Fruit fly (Drosophila melanogaster): ENCODE data around the gene CG33177.

CG33177 gene

DNA sequence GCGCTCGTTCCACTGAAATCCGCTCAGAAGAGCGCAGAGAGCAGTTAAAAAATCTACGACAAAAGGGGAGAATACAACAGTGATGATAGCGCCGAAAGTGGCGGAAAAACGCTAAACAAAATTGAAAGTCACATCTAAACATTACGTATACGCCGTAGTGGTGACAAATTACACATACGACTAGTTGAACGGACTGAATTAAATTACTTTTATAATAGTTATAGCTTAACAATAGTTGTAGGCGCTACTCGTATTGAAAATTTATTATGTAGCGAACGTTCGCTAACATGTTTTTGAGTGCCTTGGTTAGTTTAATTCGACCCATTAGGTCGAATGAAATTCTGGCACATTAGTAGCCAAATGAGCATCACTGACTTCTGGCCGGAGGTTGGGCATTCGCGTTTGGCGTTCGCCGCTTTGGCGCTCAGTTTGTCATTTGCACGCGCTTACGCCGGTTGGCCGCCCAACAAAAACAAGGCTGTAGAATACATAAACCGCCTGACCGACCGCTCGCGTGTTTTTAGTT is 37.4 kb upstream of the CG33177 start, which contains the start of gene CG5541 (continued):
- TF ChIP-seq CG12219 (GFP tag; optimal IDR thresholded peaks at IDR 0.05) (peak; percentile 5), Six4 (GFP tag; optimal IDR thresholded peaks at IDR 0.05) (no peak), cato (GFP tag; optimal IDR thresholded peaks at IDR 0.05; ENCODE audit: borderline replicate concordance) (no peak), CG11456 (GFP tag; IDR thresholded peaks at IDR 0.05) (no peak), Sry-δ (GFP tag; optimal IDR thresholded peaks at IDR 0.05) (no peak), CG13296 (GFP tag; optimal IDR thresholded peaks at IDR 0.05) (peak; percentile 6), ssp (GFP tag; IDR thresholded peaks at IDR 0.05) (no peak), CrebB (tag; optimal IDR thresholded peaks at IDR 0.05) (no peak), Hmr (GFP tag; optimal IDR thresholded peaks at IDR 0.05) (peak; percentile 33), CG3847 (GFP tag; IDR thresholded peaks at IDR 0.05) (no peak; the same call in 1 of the 2 replicates), Gsc (GFP tag; IDR thresholded peaks at IDR 0.05) (no peak), en (GFP tag; optimal IDR thresholded peaks at IDR 0.05) (no peak), CG30431 (GFP tag; optimal IDR thresholded peaks at IDR 0.05) (no peak), CG11695 (GFP tag; IDR thresholded peaks at IDR 0.05) (0 out of 3 replicates have a peak, but pooled peaks have one; percentile 12), tgo (GFP tag; IDR thresholded peaks at IDR 0.05) (no peak), CG3407 (GFP tag; optimal IDR thresholded peaks at IDR 0.05) (no peak), CG15601 (tag; optimal IDR thresholded peaks at IDR 0.05) (no peak), CG18599 (GFP tag; optimal IDR thresholded peaks at IDR 0.05) (peak; percentile 40), chm (GFP tag; IDR thresholded peaks at IDR 0.05) (0 out of 2 replicates have a peak, but pooled peaks have one; percentile 10), HHEX (GFP tag; optimal IDR thresholded peaks at IDR 0.05) (no peak), CG7786 (GFP tag; optimal IDR thresholded peaks at IDR 0.05) (no peak), toy (GFP tag; IDR thresholded peaks at IDR 0.05) (no peak), CG2199 (GFP tag; IDR thresholded peaks at IDR 0.05) (no peak), amos (GFP tag; IDR thresholded peaks at IDR 0.05; ENCODE audit: partially characterized antibody) (peak; percentile 25; the same call in 1 of the 2 replicates), Opbp (GFP tag; IDR thresholded peaks at IDR 0.05; ENCODE audit: partially characterized antibody) (peak; percentile 20; the same call in 1 of the 3 replicates), nom (GFP tag; optimal IDR thresholded peaks at IDR 0.05) (no peak), Tbp (GFP tag; optimal IDR thresholded peaks at IDR 0.05) (no peak), CG4820 (GFP tag; optimal IDR thresholded peaks at IDR 0.05) (no peak), h (optimal IDR thresholded peaks at IDR 0.05) (no peak), CG1602 (GFP tag; optimal IDR thresholded peaks at IDR 0.05) (no peak), p53 (GFP tag; optimal IDR thresholded peaks at IDR 0.05) (no peak), Antp (GFP tag; optimal IDR thresholded peaks at IDR 0.05) (no peak), CG10366 (GFP tag; IDR thresholded peaks at IDR 0.05) (no peak), gce (GFP tag; IDR thresholded peaks at IDR 0.05) (no peak), E2f1 (GFP tag; IDR thresholded peaks at IDR 0.05) (no peak), CG12744 (GFP tag; optimal IDR thresholded peaks at IDR 0.05) (no peak), Hsf (GFP tag; optimal IDR thresholded peaks at IDR 0.05) (no peak), CG6683 (GFP tag; optimal IDR thresholded peaks at IDR 0.05) (no peak), E2f2 (GFP tag; IDR thresholded peaks at IDR 0.05) (no peak), Ets97D (GFP tag; optimal IDR thresholded peaks at IDR 0.05) (no peak), Fer1 (GFP tag; optimal IDR thresholded peaks at IDR 0.05) (peak; percentile 56), hth (optimal IDR thresholded peaks at IDR 0.05) (no peak), CG31388 (GFP tag; optimal IDR thresholded peaks at IDR 0.05) (no peak), ci (GFP tag; IDR thresholded peaks at IDR 0.05) (no peak), lola (GFP tag; optimal IDR thresholded peaks at IDR 0.05) (no peak), CkIIα-i1 (GFP tag; IDR thresholded peaks at IDR 0.05) (no peak), CG1233 (GFP tag; optimal IDR thresholded peaks at IDR 0.05) (no peak), CG10654 (GFP tag; optimal IDR thresholded peaks at IDR 0.05) (no peak), Asciz (GFP tag; optimal IDR thresholded peaks at IDR 0.05) (no peak), CG12659 (GFP tag; optimal IDR thresholded peaks at IDR 0.05) (peak; percentile 32), CG11093 (GFP tag; IDR thresholded peaks at IDR 0.05) (no peak), btn (GFP tag; optimal IDR thresholded peaks at IDR 0.05) (no peak)

All from whole organism, embryonic.